Worm (Caenorhabditis elegans): ENCODE results near the gene Y7A9D.1.

DNA sequence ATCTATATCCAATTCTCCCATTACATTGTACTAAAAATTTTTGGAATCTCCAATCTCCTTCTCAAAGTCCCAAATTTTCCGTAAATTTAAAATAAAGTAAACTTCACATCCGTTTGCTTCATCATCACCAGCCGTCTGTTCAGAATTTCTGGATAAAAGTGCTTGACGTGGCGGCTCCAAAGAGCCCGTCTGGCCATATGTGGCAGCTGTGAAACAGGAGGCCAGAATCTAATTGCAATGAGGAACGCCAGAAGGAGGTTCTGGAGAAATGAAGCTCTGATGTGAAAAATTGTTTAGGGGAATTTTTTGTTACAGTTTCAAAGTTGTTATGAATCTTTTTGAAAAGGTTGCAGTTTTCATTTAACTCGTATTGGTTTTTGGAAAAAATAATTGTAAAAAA, 1.7 kb downstream of the Y7A9D.1 start:
- no peak for TF ChIP-seq cog-1 (tag; optimal IDR thresholded peaks at IDR 0.05)
- no peak for TF ChIP-seq klf-2 (GFP tag; conservative IDR thresholded peaks at IDR 0.05)
- no peak for TF ChIP-seq ztf-23 (GFP tag; IDR thresholded peaks at IDR 0.05)
- TF ChIP-seq med-1 (GFP tag; optimal IDR thresholded peaks at IDR 0.05; ENCODE audit: insufficient read depth) = no peak
- no peak for TF ChIP-seq ztf-29 (GFP tag; IDR thresholded peaks at IDR 0.05)
- TF ChIP-seq tab-1 (GFP tag; IDR thresholded peaks at IDR 0.05) = no peak
- TF ChIP-seq flt-1 (GFP tag; IDR thresholded peaks at IDR 0.05) = no peak
- no peak for TF ChIP-seq ref-1 (GFP tag; conservative IDR thresholded peaks at IDR 0.05)
- no peak for TF ChIP-seq T22C8.4 (GFP tag; IDR thresholded peaks at IDR 0.05)

All from whole organism, midembryonic.